Worm (Caenorhabditis elegans) whole organism, L2 larva: ENCODE data around the gene VM106R.1.

Experiments used
- egl-27 ChIP-seq: sonication (generic microtip); optimal IDR thresholded peaks from 3 replicates; lab custom pipeline; 2017; ENCODE audit warnings: missing biosample characterization, missing genetic modification reagents, missing genetic modification characterization
- nhr-237 ChIP-seq: fragments of 150-350 bp; optimal IDR thresholded peaks from 2 replicates; lab custom pipeline; 2014; ENCODE audit warnings: missing biosample characterization, missing genetic modification characterization
- unc-39 ChIP-seq: fragments of 150-350 bp; optimal IDR thresholded peaks from 2 replicates; lab custom pipeline; 2014; ENCODE audit warnings: missing biosample characterization, missing genetic modification characterization
- ztf-11 ChIP-seq: sonication (generic microtip); optimal IDR thresholded peaks from 2 replicates; lab custom pipeline; 2017; ENCODE audit warnings: missing biosample characterization, missing genetic modification characterization

- TF ChIP-seq ztf-11 (tag; lab: Kevin White, UChicago): no peak
- no peak for TF ChIP-seq unc-39 (tag; lab: Kevin White, UChicago)
- TF ChIP-seq egl-27: no peak
- no peak for TF ChIP-seq nhr-237 (tag; lab: Kevin White, UChicago)
Measured at ce11 chrII:10784248-10784647, 44.7 kb downstream of the VM106R.1 start.
